Worm (Caenorhabditis elegans) whole organism, L4 larva: ENCODE results near the gene nhr-272.

Source experiments
- D1046.2 ChIP-seq: fragments of 200-800 bp; sonication (Bioruptor generic); IDR thresholded peaks from 2 replicates; pipeline ENCODE4 v1.3.6; 2022; ENCODE audit warnings: missing genetic modification characterization, missing compliant biosample characterization
- F37D6.2 ChIP-seq: sonication (generic microtip); optimal IDR thresholded peaks from 2 replicates; lab custom pipeline; 2016; ENCODE audit warnings: mild to moderate bottlenecking, missing genetic modification characterization, missing compliant biosample characterization
- F49E8.2 ChIP-seq: sonication (generic microtip); optimal IDR thresholded peaks from 2 replicates; lab custom pipeline; 2016; ENCODE audit warnings: missing compliant biosample characterization, mild to moderate bottlenecking, missing genetic modification characterization, borderline replicate concordance
- R02D3.7 ChIP-seq: fragments of 150-350 bp; sonication (generic microtip); optimal IDR thresholded peaks from 3 replicates; lab custom pipeline; 2014; ENCODE audit warnings: missing biosample characterization, missing genetic modification characterization
- T20F7.1 ChIP-seq: fragments of 200-800 bp; sonication (Bioruptor generic); optimal IDR thresholded peaks from 2 replicates; lab custom pipeline; 2018; ENCODE audit warnings: mild to moderate bottlenecking, missing genetic modification characterization, missing compliant biosample characterization
- T26A8.4 ChIP-seq: fragments of 200-800 bp; sonication (Bioruptor generic); IDR thresholded peaks from 2 replicates; pipeline ENCODE4 v1.3.6; 2022; ENCODE audit warnings: missing genetic modification characterization, missing compliant biosample characterization
- Y105C5A.15 ChIP-seq: fragments of 200-800 bp; sonication (Bioruptor generic); IDR thresholded peaks from 2 replicates; pipeline ENCODE4 v1.3.6; 2022; ENCODE audit warnings: missing genetic modification characterization, missing compliant biosample characterization
- Y5F2A.4 ChIP-seq: fragments of 200-800 bp; sonication (Bioruptor generic); optimal IDR thresholded peaks from 2 replicates; lab custom pipeline; 2018; ENCODE audit warnings: mild to moderate bottlenecking, missing genetic modification characterization, missing compliant biosample characterization
- ZK337.2 ChIP-seq: fragments of 200-800 bp; sonication (Bioruptor generic); IDR thresholded peaks from 2 replicates; pipeline ENCODE4 v1.3.6; 2022; ENCODE audit warnings: missing genetic modification reagents, missing genetic modification characterization, missing compliant biosample characterization
- ZK546.5 ChIP-seq, 2 experiments: sonication (generic microtip); optimal IDR thresholded peaks; 2 replicates each; lab custom pipeline; 2017; ENCODE audit warnings: missing biosample characterization in 2 of 2, missing genetic modification characterization in 2 of 2
- ceh-32 ChIP-seq: sonication (generic microtip); optimal IDR thresholded peaks from 2 replicates; lab custom pipeline; 2016; ENCODE audit warnings: mild to moderate bottlenecking, missing genetic modification characterization, missing compliant biosample characterization; ENCODE audit not compliant: poor library complexity
- ceh-82 ChIP-seq: sonication (generic microtip); optimal IDR thresholded peaks from 2 replicates; lab custom pipeline; 2017; ENCODE audit warnings: missing biosample characterization, missing genetic modification characterization
- ces-1 ChIP-seq: fragments of 150-350 bp; sonication (generic microtip); optimal IDR thresholded peaks from 4 replicates; lab custom pipeline; 2014; ENCODE audit warnings: missing biosample characterization, missing genetic modification reagents, missing genetic modification characterization
- cey-2 ChIP-seq: sonication (generic microtip); optimal IDR thresholded peaks from 3 replicates; lab custom pipeline; 2017; ENCODE audit warnings: missing genetic modification characterization, mild to moderate bottlenecking, missing compliant biosample characterization, antibody characterized with exemption, borderline replicate concordance; ENCODE audit not compliant: insufficient read depth
- daf-12 ChIP-seq: fragments of 150-350 bp; optimal IDR thresholded peaks from 2 replicates; lab custom pipeline; 2014; ENCODE audit warnings: missing biosample characterization, missing genetic modification reagents, missing genetic modification characterization
- daf-16 ChIP-seq, 3 experiments: sonication (generic microtip); optimal IDR thresholded peaks; 2 replicates each; lab custom pipeline; 2016 to 2017; ENCODE audit warnings: missing genetic modification characterization in 3 of 3, missing genetic modification reagents in 3 of 3, mild to moderate bottlenecking in 2 of 3, missing compliant biosample characterization in 2 of 3, missing biosample characterization in 1 of 3, moderate library complexity in 1 of 3
- daf-19 ChIP-seq: fragments of 200-800 bp; sonication (Bioruptor generic); conservative IDR thresholded peaks from 2 replicates; pipeline ENCODE4 v1.3.6; 2022; ENCODE audit warnings: missing genetic modification characterization, missing compliant biosample characterization
- daf-8 ChIP-seq: fragments of 200-800 bp; sonication (Bioruptor generic); IDR thresholded peaks from 2 replicates; pipeline ENCODE4 v1.3.6; 2022; ENCODE audit warnings: missing genetic modification characterization, missing compliant biosample characterization
- dpl-1 ChIP-seq: fragments of 150-350 bp; optimal IDR thresholded peaks from 2 replicates; lab custom pipeline; 2014; ENCODE audit warnings: missing biosample characterization, missing genetic modification reagents, missing genetic modification characterization
- egl-43 ChIP-seq: fragments of 200-800 bp; sonication (Bioruptor generic); IDR thresholded peaks from 2 replicates; pipeline ENCODE4 v1.3.6; 2022; ENCODE audit warnings: missing genetic modification reagents, missing genetic modification characterization, missing compliant biosample characterization
- fkh-10 ChIP-seq: fragments of 150-350 bp; optimal IDR thresholded peaks from 2 replicates; lab custom pipeline; 2014; ENCODE audit warnings: missing biosample characterization, missing genetic modification reagents, missing genetic modification characterization
- fos-1 ChIP-seq: fragments of 150-350 bp; optimal IDR thresholded peaks from 2 replicates; lab custom pipeline; 2014; ENCODE audit warnings: missing biosample characterization, missing genetic modification characterization
- gei-8 ChIP-seq: fragments of 200-800 bp; sonication (Bioruptor generic); optimal IDR thresholded peaks from 2 replicates; lab custom pipeline; 2018; ENCODE audit warnings: mild to moderate bottlenecking, missing genetic modification characterization, missing compliant biosample characterization
- hlh-11 ChIP-seq: fragments of 200-800 bp; sonication (Bioruptor generic); optimal IDR thresholded peaks from 2 replicates; lab custom pipeline; 2018; ENCODE audit warnings: mild to moderate bottlenecking, missing genetic modification characterization, missing compliant biosample characterization
- hlh-30 ChIP-seq: sonication (generic microtip); optimal IDR thresholded peaks from 2 replicates; lab custom pipeline; 2017; ENCODE audit warnings: antibody characterized with exemption, mild to moderate bottlenecking, missing genetic modification characterization, missing compliant biosample characterization; ENCODE audit not compliant: insufficient read depth
- jun-1 ChIP-seq: fragments of 150-350 bp; optimal IDR thresholded peaks from 2 replicates; lab custom pipeline; 2014; ENCODE audit warnings: missing biosample characterization, missing genetic modification reagents, missing genetic modification characterization
- lin-13 ChIP-seq: fragments of 150-350 bp; optimal IDR thresholded peaks from 2 replicates; lab custom pipeline; 2014; ENCODE audit warnings: missing biosample characterization, missing genetic modification reagents, missing genetic modification characterization
- lir-3 ChIP-seq: sonication (generic microtip); optimal IDR thresholded peaks from 2 replicates; lab custom pipeline; 2016; ENCODE audit warnings: mild to moderate bottlenecking, missing genetic modification characterization, missing compliant biosample characterization
- madf-9 ChIP-seq: fragments of 200-800 bp; sonication (Bioruptor generic); conservative IDR thresholded peaks from 2 replicates; pipeline ENCODE4 v1.3.6; 2022; ENCODE audit warnings: missing genetic modification reagents, missing genetic modification characterization, missing compliant biosample characterization
- mes-2 ChIP-seq: sonication (generic microtip); optimal IDR thresholded peaks from 2 replicates; lab custom pipeline; 2016; ENCODE audit warnings: missing genotype, mild to moderate bottlenecking, missing genetic modification characterization, missing compliant biosample characterization; ENCODE audit not compliant: poor library complexity, severe bottlenecking
- mxl-2 ChIP-seq: fragments of 200-800 bp; sonication (Bioruptor generic); conservative IDR thresholded peaks from 2 replicates; pipeline ENCODE4 v1.3.6; 2022; ENCODE audit warnings: missing genetic modification reagents, missing genetic modification characterization, missing compliant biosample characterization
- mxl-3 ChIP-seq: fragments of 200-800 bp; sonication (Bioruptor generic); optimal IDR thresholded peaks from 2 replicates; lab custom pipeline; 2018; ENCODE audit warnings: mild to moderate bottlenecking, missing genetic modification characterization, missing compliant biosample characterization
- nhr-11 ChIP-seq: fragments of 150-350 bp; optimal IDR thresholded peaks from 2 replicates; lab custom pipeline; 2014; ENCODE audit warnings: missing biosample characterization, missing genetic modification characterization
- nhr-111 ChIP-seq: fragments of 200-800 bp; sonication (Bioruptor generic); optimal IDR thresholded peaks from 2 replicates; lab custom pipeline; 2018; ENCODE audit warnings: mild to moderate bottlenecking, missing genetic modification characterization, missing compliant biosample characterization
- nhr-237 ChIP-seq: sonication (generic microtip); optimal IDR thresholded peaks from 2 replicates; lab custom pipeline; 2017; ENCODE audit warnings: missing biosample characterization, missing genetic modification characterization
- nhr-25 ChIP-seq: sonication (generic microtip); optimal IDR thresholded peaks from 2 replicates; lab custom pipeline; 2017; ENCODE audit warnings: missing genetic modification characterization, mild to moderate bottlenecking, missing compliant biosample characterization, antibody characterized with exemption, moderate library complexity, borderline replicate concordance; ENCODE audit not compliant: insufficient read depth
- nhr-42 ChIP-seq: fragments of 200-800 bp; sonication (Bioruptor generic); IDR thresholded peaks from 2 replicates; pipeline ENCODE4 v1.3.6; 2022; ENCODE audit warnings: missing genetic modification characterization, missing compliant biosample characterization
- nhr-6 ChIP-seq: fragments of 150-350 bp; optimal IDR thresholded peaks from 2 replicates; lab custom pipeline; 2014; ENCODE audit warnings: missing biosample characterization, missing genetic modification characterization
- nhr-76 ChIP-seq: fragments of 150-350 bp; optimal IDR thresholded peaks from 2 replicates; lab custom pipeline; 2014; ENCODE audit warnings: missing biosample characterization, missing genetic modification characterization
- nhr-77 ChIP-seq: fragments of 150-350 bp; optimal IDR thresholded peaks from 2 replicates; lab custom pipeline; 2014; ENCODE audit warnings: missing biosample characterization, missing genetic modification characterization
- saeg-2 ChIP-seq: fragments of 200-800 bp; sonication (Bioruptor generic); IDR thresholded peaks from 2 replicates; pipeline ENCODE4 v1.3.6; 2022; ENCODE audit warnings: missing genetic modification reagents, missing genetic modification characterization, missing compliant biosample characterization
- sdz-12 ChIP-seq: fragments of 200-800 bp; sonication (Bioruptor generic); optimal IDR thresholded peaks from 2 replicates; lab custom pipeline; 2018; ENCODE audit warnings: mild to moderate bottlenecking, missing genetic modification characterization, missing compliant biosample characterization
- skn-1 ChIP-seq: fragments of 150-350 bp; optimal IDR thresholded peaks from 2 replicates; lab custom pipeline; 2014; ENCODE audit warnings: missing biosample characterization, missing genetic modification characterization
- snpc-1.2 ChIP-seq: fragments of 200-800 bp; sonication (Bioruptor generic); IDR thresholded peaks from 2 replicates; pipeline ENCODE4 v1.3.6; 2022; ENCODE audit warnings: missing genetic modification reagents, missing genetic modification characterization, missing compliant biosample characterization
- snpc-4 ChIP-seq: fragments of 150-350 bp; optimal IDR thresholded peaks from 2 replicates; lab custom pipeline; 2014; ENCODE audit warnings: missing biosample characterization, missing genetic modification characterization
- tra-1 ChIP-seq: fragments of 200-800 bp; sonication (Bioruptor generic); IDR thresholded peaks from 2 replicates; pipeline ENCODE4 v1.3.6; 2022; ENCODE audit warnings: missing genetic modification reagents, missing genetic modification characterization, missing compliant biosample characterization
- unc-62 ChIP-seq, 3 experiments: fragments of 150-350 bp in 1 of 3; sonication (generic microtip); optimal IDR thresholded peaks in 2 of 3; peaks in 1 of 3; 1 replicate in 1 of 3; 2 replicates in 2 of 3; lab custom pipeline; 2014 to 2017; ENCODE audit warnings: missing biosample characterization in 3 of 3, missing genetic modification characterization in 3 of 3, missing genetic modification reagents in 3 of 3, missing genotype in 1 of 3
- vab-7 ChIP-seq: fragments of 200-800 bp; sonication (Bioruptor generic); IDR thresholded peaks from 2 replicates; pipeline ENCODE4 v1.3.6; 2022; ENCODE audit warnings: missing genetic modification reagents, missing genetic modification characterization, missing compliant biosample characterization
- zfp-3 ChIP-seq: fragments of 200-800 bp; sonication (Bioruptor generic); conservative IDR thresholded peaks from 2 replicates; pipeline ENCODE4 v1.3.6; 2022; ENCODE audit warnings: missing genetic modification reagents, missing genetic modification characterization, missing compliant biosample characterization
- ztf-11 ChIP-seq: fragments of 150-350 bp; optimal IDR thresholded peaks from 2 replicates; lab custom pipeline; 2014; ENCODE audit warnings: missing biosample characterization, missing genetic modification characterization

The nhr-272 gene

DNA sequence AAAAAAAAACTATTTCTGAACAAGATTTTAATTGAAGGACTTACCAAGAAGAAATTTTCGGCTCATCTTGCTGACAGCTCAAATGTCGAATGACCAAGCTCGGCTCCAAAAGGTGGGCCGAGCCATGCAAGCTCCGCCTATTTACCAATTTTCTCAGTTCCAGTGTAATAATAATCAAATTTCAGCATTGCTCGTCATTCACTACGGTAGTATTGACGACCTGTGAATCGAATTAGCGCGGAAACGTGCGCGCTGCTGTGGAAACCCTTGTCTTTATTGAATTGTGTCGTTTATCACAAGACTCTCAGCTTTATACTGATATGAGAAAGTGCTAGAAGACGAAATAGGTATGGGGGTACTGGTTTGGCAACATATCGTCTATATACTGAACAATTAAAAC lies 41.1 kb downstream of the nhr-272 start, which contains the start of gene nlp-76 (continued):
- no peak; the same call in 1 of the 2 replicates for TF ChIP-seq T26A8.4
- peak; percentile 56 for TF ChIP-seq hlh-30 (tag; lab: Kevin White, UChicago)
- no peak for TF ChIP-seq jun-1 (tag; lab: Kevin White, UChicago)
- TF ChIP-seq nhr-237 = no peak
- no peak for TF ChIP-seq snpc-4 (tag; lab: Kevin White, UChicago)
- no peak for TF ChIP-seq lir-3 (tag; lab: Kevin White, UChicago)
- TF ChIP-seq daf-19 (GFP tag; lab: Robert Waterston, UW) = no peak
- TF ChIP-seq ZK546.5 (tag; optimal IDR thresholded peaks at IDR 0.05; lab: Kevin White, UChicago) = no peak
- no peak for TF ChIP-seq ceh-32
- TF ChIP-seq Y5F2A.4 (GFP tag; lab: Kevin White, UChicago) = no peak
- TF ChIP-seq saeg-2 = no peak
- TF ChIP-seq daf-16 (GFP tag; optimal IDR thresholded peaks at IDR 0.05; lab: Kevin White, UChicago) = no peak
- peak; percentile 41 for TF ChIP-seq daf-16 (tag; optimal IDR thresholded peaks at IDR 0.05; lab: Kevin White, UChicago)
- no peak for TF ChIP-seq F49E8.2
- no peak for TF ChIP-seq nhr-6 (tag; lab: Kevin White, UChicago)
- TF ChIP-seq ces-1 (GFP tag; lab: Kevin White, UChicago) = no peak
- TF ChIP-seq fkh-10 (GFP tag; lab: Kevin White, UChicago) = no peak
- no peak for TF ChIP-seq nhr-76 (tag; lab: Kevin White, UChicago)
- TF ChIP-seq snpc-1.2 (GFP tag; lab: Robert Waterston, UW) = no peak
- TF ChIP-seq cey-2 = no peak
- TF ChIP-seq F37D6.2 (tag; lab: Kevin White, UChicago) = no peak
- no peak for TF ChIP-seq skn-1 (tag; lab: Kevin White, UChicago)
- no peak for TF ChIP-seq daf-8 (GFP tag; lab: Robert Waterston, UW)
- TF ChIP-seq vab-7 (GFP tag; lab: Robert Waterston, UW) = no peak
- no peak for TF ChIP-seq nhr-111 (GFP tag; lab: Kevin White, UChicago)
- no peak for TF ChIP-seq ZK337.2
- no peak for TF ChIP-seq madf-9 (GFP tag; lab: Robert Waterston, UW)
- TF ChIP-seq daf-12 (tag; lab: Kevin White, UChicago) = no peak
- no peak for TF ChIP-seq D1046.2
- TF ChIP-seq R02D3.7 = no peak
- TF ChIP-seq nhr-25 = no peak
- no peak for TF ChIP-seq dpl-1
- TF ChIP-seq ceh-82 (tag; lab: Kevin White, UChicago) = no peak
- TF ChIP-seq unc-62 (GFP tag; optimal IDR thresholded peaks at IDR 0.05 in 1 of 2; lab: Kevin White, UChicago) = no peak
- TF ChIP-seq unc-62 (tag; optimal IDR thresholded peaks at IDR 0.05; lab: Kevin White, UChicago) = no peak
- no peak for TF ChIP-seq mxl-3 (GFP tag; lab: Kevin White, UChicago)
- 0 out of 2 replicates have a peak, but pooled peaks have one; percentile 52 for TF ChIP-seq egl-43
- TF ChIP-seq sdz-12 (GFP tag; lab: Kevin White, UChicago) = peak; percentile 15
- no peak for TF ChIP-seq fos-1 (tag; lab: Kevin White, UChicago)
- no peak for TF ChIP-seq nhr-42 (GFP tag; lab: Robert Waterston, UW)
- TF ChIP-seq nhr-77 = no peak
- no peak for TF ChIP-seq lin-13
- no peak for TF ChIP-seq mes-2 (tag; lab: Kevin White, UChicago)
- TF ChIP-seq tra-1 (GFP tag; lab: Robert Waterston, UW) = no peak
- TF ChIP-seq gei-8 (GFP tag; lab: Kevin White, UChicago) = no peak
- TF ChIP-seq Y105C5A.15 = no peak
- no peak for TF ChIP-seq hlh-11
- no peak for TF ChIP-seq nhr-11 (tag; lab: Kevin White, UChicago)
- no peak for TF ChIP-seq mxl-2 (GFP tag; lab: Robert Waterston, UW)
- TF ChIP-seq T20F7.1 (GFP tag; lab: Kevin White, UChicago) = no peak
- 0 out of 2 replicates have a peak, but pooled peaks have one; percentile 11 for TF ChIP-seq zfp-3 (GFP tag; lab: Robert Waterston, UW)
- no peak for TF ChIP-seq ztf-11 (tag; lab: Kevin White, UChicago)
